Worm (Caenorhabditis elegans) whole organism, L4 larva: ENCODE measurements around the gene H41C03.1.

Experiments
- Y5F2A.4 ChIP-seq: fragments of 200-800 bp; sonication (Bioruptor generic); optimal IDR thresholded peaks from 2 replicates; lab custom pipeline; 2018; ENCODE audit warnings: mild to moderate bottlenecking, missing genetic modification characterization, missing compliant biosample characterization
- ama-1 ChIP-seq: fragments of 150-350 bp; optimal IDR thresholded peaks from 2 replicates; lab custom pipeline; 2014; ENCODE audit warnings: inconsistent platforms, mixed read lengths
- egl-43 ChIP-seq: fragments of 200-800 bp; sonication (Bioruptor generic); IDR thresholded peaks from 2 replicates; pipeline ENCODE4 v1.3.6; 2022; ENCODE audit warnings: missing genetic modification reagents, missing genetic modification characterization, missing compliant biosample characterization
- hlh-30 ChIP-seq: sonication (generic microtip); optimal IDR thresholded peaks from 2 replicates; lab custom pipeline; 2017; ENCODE audit warnings: antibody characterized with exemption, mild to moderate bottlenecking, missing genetic modification characterization, missing compliant biosample characterization; ENCODE audit not compliant: insufficient read depth
- lsy-2 ChIP-seq, 2 experiments: fragments of 150-350 bp in 1 of 2; sonication (generic microtip) in 1 of 2; optimal IDR thresholded peaks; 2 replicates each; lab custom pipeline; 2014 to 2017; ENCODE audit warnings: missing biosample characterization in 2 of 2, missing genetic modification characterization in 2 of 2
- mdl-1 ChIP-seq, 2 experiments: fragments of 150-350 bp in 1 of 2; sonication (generic microtip) in 1 of 2; optimal IDR thresholded peaks; 2 replicates each; lab custom pipeline; 2014 to 2017; ENCODE audit warnings: missing biosample characterization in 2 of 2, missing genetic modification characterization in 2 of 2
- nhr-10 ChIP-seq: fragments of 150-350 bp; optimal IDR thresholded peaks from 2 replicates; lab custom pipeline; 2014; ENCODE audit warnings: missing biosample characterization, missing genetic modification characterization
- skn-1 ChIP-seq: fragments of 150-350 bp; optimal IDR thresholded peaks from 2 replicates; lab custom pipeline; 2014; ENCODE audit warnings: missing biosample characterization, missing genetic modification characterization
- zag-1 ChIP-seq: fragments of 150-350 bp; optimal IDR thresholded peaks from 2 replicates; lab custom pipeline; 2014; ENCODE audit warnings: missing biosample characterization, missing genetic modification characterization
- ztf-7 ChIP-seq: fragments of 150-350 bp; optimal IDR thresholded peaks from 2 replicates; lab custom pipeline; 2014; ENCODE audit warnings: missing biosample characterization, missing genetic modification characterization

DNA sequence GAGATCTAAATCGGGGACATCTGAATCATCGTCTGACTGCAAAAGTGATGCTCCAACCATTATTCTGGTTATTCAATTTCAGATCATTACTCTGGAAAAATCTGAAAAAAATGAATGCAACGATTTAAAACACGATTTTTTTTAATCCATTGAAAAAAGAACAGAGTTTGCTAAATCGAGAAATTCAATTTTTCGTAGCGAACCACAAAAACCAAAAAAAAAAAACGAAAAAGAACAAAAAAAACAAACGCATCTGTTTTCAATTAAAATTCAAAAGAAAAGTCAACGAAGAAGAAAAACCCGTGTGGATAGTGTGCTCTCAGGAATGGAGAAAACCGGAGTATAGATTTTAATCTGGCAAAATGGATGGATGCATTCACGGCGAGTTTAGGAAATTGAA is 4.1 kb downstream of the H41C03.1 start, which contains the start of gene F55C12.4:
- TF ChIP-seq lsy-2 (tag; optimal IDR thresholded peaks at IDR 0.05; lab: Kevin White, UChicago) (no peak), zag-1 (tag; lab: Kevin White, UChicago) (no peak), skn-1 (tag; lab: Kevin White, UChicago) (no peak), egl-43 (GFP tag; lab: Robert Waterston, UW) (no peak), ama-1 (lab: Kevin White, UChicago) (no peak), mdl-1 (tag; optimal IDR thresholded peaks at IDR 0.05; lab: Kevin White, UChicago) (no peak), hlh-30 (tag; lab: Kevin White, UChicago) (no peak), ztf-7 (no peak), Y5F2A.4 (GFP tag; lab: Kevin White, UChicago) (no peak), nhr-10 (no peak)
